Fruit fly (Drosophila melanogaster) whole organism, prepupa: ENCODE measurements around the gene CG15728.

Source experiments
- Blimp-1 ChIP-seq: fragments of 200-800 bp; sonication (Bioruptor generic); optimal IDR thresholded peaks from 3 replicates; lab custom pipeline; 2017; ENCODE audit warnings: missing biosample characterization, missing genetic modification characterization, mild to moderate bottlenecking, moderate library complexity, missing genetic modification reagents
- CG10631 ChIP-seq: fragments of 200-800 bp; sonication (Bioruptor generic); optimal IDR thresholded peaks from 2 replicates; lab custom pipeline; 2016; ENCODE audit warnings: missing biosample characterization, missing genetic modification characterization
- CG11294 ChIP-seq: fragments of 200-800 bp; sonication (Bioruptor generic); IDR thresholded peaks from 2 replicates; pipeline ENCODE4 v1.3.6; 2022; ENCODE audit warnings: missing biosample characterization, missing genetic modification characterization
- CG11762 ChIP-seq: fragments of 200-800 bp; sonication (Bioruptor generic); optimal IDR thresholded peaks from 3 replicates; lab custom pipeline; 2016; ENCODE audit warnings: missing biosample characterization, missing genetic modification characterization; ENCODE audit not compliant: insufficient read depth
- CG11902 ChIP-seq: fragments of 200-800 bp; sonication (Bioruptor generic); optimal IDR thresholded peaks from 3 replicates; lab custom pipeline; 2016; ENCODE audit warnings: missing biosample characterization, missing genetic modification characterization
- CG15336 ChIP-seq: fragments of 200-800 bp; sonication (Bioruptor generic); IDR thresholded peaks from 2 replicates; pipeline ENCODE4 v1.3.6; 2022; ENCODE audit warnings: missing biosample characterization, missing genetic modification characterization
- CG1621 ChIP-seq: fragments of 200-800 bp; sonication (Bioruptor generic); optimal IDR thresholded peaks from 3 replicates; lab custom pipeline; 2018; ENCODE audit warnings: missing biosample characterization, mild to moderate bottlenecking, missing genetic modification characterization
- CG16779 ChIP-seq: fragments of 200-800 bp; sonication (Bioruptor generic); optimal IDR thresholded peaks from 3 replicates; lab custom pipeline; 2017; ENCODE audit warnings: missing biosample characterization, mild to moderate bottlenecking, missing genetic modification characterization
- CG31627 ChIP-seq: fragments of 200-800 bp; sonication (Bioruptor generic); optimal IDR thresholded peaks from 3 replicates; lab custom pipeline; 2016; ENCODE audit warnings: missing biosample characterization, missing genetic modification characterization
- CG32006 ChIP-seq: fragments of 200-800 bp; sonication (Bioruptor generic); optimal IDR thresholded peaks from 3 replicates; lab custom pipeline; 2017; ENCODE audit warnings: missing biosample characterization, mild to moderate bottlenecking, missing genetic modification characterization
- CG3919 ChIP-seq: fragments of 200-800 bp; sonication (Bioruptor generic); optimal IDR thresholded peaks from 3 replicates; lab custom pipeline; 2016; ENCODE audit warnings: missing biosample characterization, missing genetic modification characterization
- CG4318 ChIP-seq: fragments of 200-800 bp; sonication (Bioruptor generic); optimal IDR thresholded peaks from 3 replicates; lab custom pipeline; 2017; ENCODE audit warnings: missing biosample characterization, mild to moderate bottlenecking, missing genetic modification characterization
- CG6163 ChIP-seq: fragments of 200-800 bp; sonication (Bioruptor generic); IDR thresholded peaks from 3 replicates; pipeline ENCODE4 v1.3.6; 2022; ENCODE audit warnings: missing biosample characterization, missing genetic modification characterization
- CG6276 ChIP-seq: fragments of 200-800 bp; sonication (Bioruptor generic); optimal IDR thresholded peaks from 2 replicates; lab custom pipeline; 2017; ENCODE audit warnings: missing biosample characterization, mild to moderate bottlenecking, missing genetic modification characterization
- CG6792 ChIP-seq: fragments of 200-800 bp; sonication (Bioruptor generic); optimal IDR thresholded peaks from 3 replicates; lab custom pipeline; 2016; ENCODE audit warnings: missing biosample characterization, missing genetic modification characterization
- CG6808 ChIP-seq: fragments of 200-800 bp; sonication (Bioruptor generic); optimal IDR thresholded peaks from 3 replicates; lab custom pipeline; 2017; ENCODE audit warnings: missing biosample characterization, missing genetic modification characterization, mild to moderate bottlenecking, moderate library complexity, missing genetic modification reagents
- CG8319 ChIP-seq: fragments of 200-800 bp; sonication (Bioruptor generic); optimal IDR thresholded peaks from 3 replicates; lab custom pipeline; 2016; ENCODE audit warnings: missing biosample characterization, missing genetic modification characterization
- CG8632 ChIP-seq: fragments of 200-800 bp; sonication (Bioruptor generic); optimal IDR thresholded peaks from 3 replicates; lab custom pipeline; 2016; ENCODE audit warnings: missing biosample characterization, missing genetic modification characterization
- CG9139 ChIP-seq: fragments of 200-800 bp; sonication (Bioruptor generic); optimal IDR thresholded peaks from 3 replicates; lab custom pipeline; 2017; ENCODE audit warnings: missing biosample characterization, mild to moderate bottlenecking, missing genetic modification characterization
- Eip78C ChIP-seq: fragments of 200-800 bp; sonication (Bioruptor generic); peaks from one replicate; lab custom pipeline; 2016; ENCODE audit warnings: missing biosample characterization, missing genetic modification characterization
- Eip93F ChIP-seq: fragments of 200-800 bp; sonication (Bioruptor generic); optimal IDR thresholded peaks from 2 replicates; lab custom pipeline; 2016; ENCODE audit warnings: missing biosample characterization, mild to moderate bottlenecking, missing genetic modification characterization
- Ets96B ChIP-seq: fragments of 200-800 bp; optimal IDR thresholded peaks from 2 replicates; lab custom pipeline; 2019; ENCODE audit warnings: missing biosample characterization, mild to moderate bottlenecking, missing genetic modification characterization, moderate library complexity
- Gug ChIP-seq: fragments of 200-800 bp; sonication (Bioruptor generic); IDR thresholded peaks from 2 replicates; pipeline ENCODE4 v1.3.6; 2022; ENCODE audit warnings: missing biosample characterization, missing genetic modification characterization
- Hr38 ChIP-seq: sonication (Bioruptor generic); optimal IDR thresholded peaks from 2 replicates; lab custom pipeline; 2016; ENCODE audit warnings: missing biosample characterization, missing genetic modification characterization
- Hr4 ChIP-seq: fragments of 200-800 bp; sonication (Bioruptor generic); optimal IDR thresholded peaks from 3 replicates; lab custom pipeline; 2016; ENCODE audit warnings: missing biosample characterization, missing genetic modification characterization
- Lpt ChIP-seq: fragments of 200-800 bp; sonication (Bioruptor generic); optimal IDR thresholded peaks from 3 replicates; lab custom pipeline; 2016; ENCODE audit warnings: missing biosample characterization, missing genetic modification characterization
- Smox ChIP-seq: fragments of 200-800 bp; sonication (Bioruptor generic); optimal IDR thresholded peaks from 3 replicates; lab custom pipeline; 2016; ENCODE audit warnings: missing biosample characterization, missing genetic modification characterization
- Sox102F ChIP-seq: fragments of 200-800 bp; sonication (Bioruptor generic); optimal IDR thresholded peaks from 2 replicates; lab custom pipeline; 2016; ENCODE audit warnings: missing biosample characterization, mild to moderate bottlenecking, missing genetic modification characterization
- Sox14 ChIP-seq: fragments of 200-800 bp; sonication (Bioruptor generic); optimal IDR thresholded peaks from 3 replicates; lab custom pipeline; 2016; ENCODE audit warnings: missing biosample characterization, missing genetic modification characterization
- achi ChIP-seq: fragments of 200-800 bp; sonication (Bioruptor generic); optimal IDR thresholded peaks from 3 replicates; lab custom pipeline; 2016; ENCODE audit warnings: missing biosample characterization, missing genetic modification characterization
- acj6 ChIP-seq: fragments of 200-800 bp; sonication (Bioruptor generic); optimal IDR thresholded peaks from 3 replicates; lab custom pipeline; 2016; ENCODE audit warnings: missing biosample characterization, missing genetic modification characterization
- dac ChIP-seq: fragments of 200-800 bp; sonication (Bioruptor generic); optimal IDR thresholded peaks from 2 replicates; lab custom pipeline; 2017; ENCODE audit warnings: missing biosample characterization, mild to moderate bottlenecking, missing genetic modification characterization
- dsx ChIP-seq: fragments of 200-800 bp; optimal IDR thresholded peaks from 3 replicates; lab custom pipeline; 2019; ENCODE audit warnings: missing biosample characterization, mild to moderate bottlenecking, missing genetic modification characterization, moderate library complexity; ENCODE audit not compliant: poor library complexity, severe bottlenecking
- eg ChIP-seq: fragments of 200-800 bp; sonication (Bioruptor generic); IDR thresholded peaks from 3 replicates; pipeline ENCODE4 v1.3.6; 2022; ENCODE audit warnings: missing biosample characterization, missing genetic modification characterization
- fd59A ChIP-seq: fragments of 200-800 bp; sonication (Bioruptor generic); optimal IDR thresholded peaks from 2 replicates; lab custom pipeline; 2017; ENCODE audit warnings: missing biosample characterization, mild to moderate bottlenecking, missing genetic modification characterization, missing genetic modification reagents
- fd85E ChIP-seq: fragments of 200-800 bp; sonication (Bioruptor generic); optimal IDR thresholded peaks from 3 replicates; lab custom pipeline; 2016; ENCODE audit warnings: missing biosample characterization, missing genetic modification characterization
- lz ChIP-seq: fragments of 200-800 bp; sonication (Bioruptor generic); optimal IDR thresholded peaks from 3 replicates; lab custom pipeline; 2016; ENCODE audit warnings: missing biosample characterization, missing genetic modification characterization
- net ChIP-seq: fragments of 200-800 bp; sonication (Bioruptor generic); optimal IDR thresholded peaks from 3 replicates; lab custom pipeline; 2016; ENCODE audit warnings: missing biosample characterization, missing genetic modification characterization
- salr ChIP-seq, 2 experiments: fragments of 200-800 bp; sonication (Bioruptor generic); optimal IDR thresholded peaks; 3 replicates each; lab custom pipeline; 2016 to 2018; ENCODE audit warnings: missing biosample characterization in 2 of 2, missing genetic modification characterization in 2 of 2, mild to moderate bottlenecking in 1 of 2
- ss ChIP-seq, 2 experiments: fragments of 200-800 bp; sonication (Bioruptor generic); optimal IDR thresholded peaks; 2 replicates in 1 of 2; 3 replicates in 1 of 2; lab custom pipeline; 2017 to 2018; ENCODE audit warnings: mild to moderate bottlenecking in 2 of 2, missing biosample characterization in 2 of 2, missing genetic modification characterization in 2 of 2, moderate library complexity in 1 of 2
- svp ChIP-seq: fragments of 200-800 bp; sonication (Bioruptor generic); peaks from one replicate; lab custom pipeline; 2016; ENCODE audit warnings: missing biosample characterization, missing genetic modification characterization
- topi ChIP-seq: fragments of 200-800 bp; sonication (Bioruptor generic); optimal IDR thresholded peaks from 3 replicates; lab custom pipeline; 2016; ENCODE audit warnings: missing biosample characterization, missing genetic modification characterization
- vri ChIP-seq: fragments of 200-800 bp; sonication (Bioruptor generic); optimal IDR thresholded peaks from 3 replicates; lab custom pipeline; 2016; ENCODE audit warnings: missing biosample characterization, mild to moderate bottlenecking, missing genetic modification characterization

Gene CG15728

dm6 chrX:12632157-12632422 lies 8.0 kb downstream of the CG15728 start:
- TF ChIP-seq vri (GFP tag; lab: Kevin White, UChicago) (peak; percentile 60), salr (GFP tag; optimal IDR thresholded peaks at IDR 0.05; lab: Kevin White, UChicago) (no peak), CG3919 (GFP tag; lab: Kevin White, UChicago) (no peak), Hr38 (GFP tag; lab: Kevin White, UChicago) (no peak), dsx (no peak), svp (GFP tag; lab: Kevin White, UChicago) (peak; percentile 52), Eip93F (GFP tag; lab: Kevin White, UChicago) (no peak), CG1621 (no peak), acj6 (GFP tag; lab: Kevin White, UChicago) (no peak), CG10631 (GFP tag; lab: Kevin White, UChicago) (no peak), CG8319 (no peak)

- TF ChIP-seq Eip78C (GFP tag; lab: Kevin White, UChicago): no peak
- TF ChIP-seq CG9139: no peak
- no peak for TF ChIP-seq eg (GFP tag; lab: Robert Waterston, UW)
- TF ChIP-seq CG16779 (tag; lab: Kevin White, UChicago): no peak
These were observed 9.1 kb downstream of the CG15728 start for dm6 chrX:12633204-12633603.

dm6 chrX:12633992-12634391 lies 9.9 kb downstream of the CG15728 start:
- TF ChIP-seq eg (GFP tag; lab: Robert Waterston, UW) (no peak), Sox102F (no peak), CG9139 (no peak), lz (GFP tag; lab: Kevin White, UChicago) (no peak), Hr4 (GFP tag; lab: Kevin White, UChicago) (no peak)

dm6 chrX:12645361-12645760 lies 21.3 kb downstream of the CG15728 start:
- TF ChIP-seq Ets96B (no peak), vri (GFP tag; lab: Kevin White, UChicago) (no peak), Eip78C (GFP tag; lab: Kevin White, UChicago) (no peak), CG11294 (GFP tag; lab: Robert Waterston, UW) (no peak), Hr38 (GFP tag; lab: Kevin White, UChicago) (no peak), Blimp-1 (GFP tag; lab: Kevin White, UChicago) (no peak), fd59A (GFP tag; lab: Kevin White, UChicago) (no peak), Smox (GFP tag; lab: Kevin White, UChicago) (no peak), CG11902 (GFP tag; lab: Kevin White, UChicago) (no peak), CG11762 (GFP tag; lab: Kevin White, UChicago) (no peak), Lpt (GFP tag; lab: Kevin White, UChicago) (no peak), Gug (GFP tag; lab: Robert Waterston, UW) (no peak), CG8319 (no peak), CG6276 (GFP tag; lab: Kevin White, UChicago) (no peak), CG10631 (GFP tag; lab: Kevin White, UChicago) (no peak)

- TF ChIP-seq CG6163 (0 out of 3 replicates have a peak, but pooled peaks have one; percentile 11), Sox102F (no peak), CG32006 (GFP tag; lab: Kevin White, UChicago) (no peak), fd85E (no peak)
These were observed 27.5 kb downstream of the CG15728 start for dm6 chrX:12651613-12652012.

dm6 chrX:12653574-12653973 lies 29.5 kb downstream of the CG15728 start, which contains the start of gene CkIalpha:
TSS of gene CkIalpha (plus strand) at chrX:12653626.
- TF ChIP-seq CG6808 (GFP tag; lab: Kevin White, UChicago): no peak
- TF ChIP-seq topi (GFP tag; lab: Kevin White, UChicago): no peak
- no peak for TF ChIP-seq net (GFP tag; lab: Kevin White, UChicago)
- TF ChIP-seq CG4318 (GFP tag; lab: Kevin White, UChicago): no peak
- no peak for TF ChIP-seq Ets96B
- TF ChIP-seq CG6276 (GFP tag; lab: Kevin White, UChicago): no peak
- no peak for TF ChIP-seq ss (GFP tag; optimal IDR thresholded peaks at IDR 0.05; lab: Kevin White, UChicago)
- no peak; the same call in 1 of the 2 replicates for TF ChIP-seq CG15336 (GFP tag; lab: Robert Waterston, UW)
- peak; percentile 52 for TF ChIP-seq CG31627
- peak; percentile 42 for TF ChIP-seq CG10631 (GFP tag; lab: Kevin White, UChicago)
- no peak for TF ChIP-seq Hr4 (GFP tag; lab: Kevin White, UChicago)
- no peak for TF ChIP-seq dac (GFP tag; lab: Kevin White, UChicago)
- no peak for TF ChIP-seq Gug (GFP tag; lab: Robert Waterston, UW)
- TF ChIP-seq Sox14 (GFP tag; lab: Kevin White, UChicago): peak; percentile 48
- no peak for TF ChIP-seq vri (GFP tag; lab: Kevin White, UChicago)
- no peak for TF ChIP-seq CG11294 (GFP tag; lab: Robert Waterston, UW)
- TF ChIP-seq achi (GFP tag; lab: Kevin White, UChicago): peak; percentile 21
- TF ChIP-seq CG6792 (GFP tag; lab: Kevin White, UChicago): no peak
- TF ChIP-seq CG8632 (GFP tag; lab: Kevin White, UChicago): no peak
- TF ChIP-seq svp (GFP tag; lab: Kevin White, UChicago): no peak
- TF ChIP-seq Lpt (GFP tag; lab: Kevin White, UChicago): no peak
